Fruit fly (Drosophila melanogaster): ENCODE data around the gene CG12071.

Gene CG12071

dm6 chr3R:30874679-30875078 is 6.1 kb downstream of the CG12071 start:
- TF ChIP-seq CG13424 (tag; optimal IDR thresholded peaks at IDR 0.05) (peak; percentile 1), az2 (GFP tag; optimal IDR thresholded peaks at IDR 0.05) (no peak), CG3065 (GFP tag; optimal IDR thresholded peaks at IDR 0.05) (no peak), oc (tag; optimal IDR thresholded peaks at IDR 0.05) (peak; percentile 57), Six4 (GFP tag; optimal IDR thresholded peaks at IDR 0.05) (no peak), HLH3B (GFP tag; IDR thresholded peaks at IDR 0.05) (peak; percentile 32; the same call in 1 of the 2 replicates), lab (GFP tag; optimal IDR thresholded peaks at IDR 0.05) (peak; percentile 7), croc (GFP tag; conservative IDR thresholded peaks at IDR 0.05) (no peak), CG32772 (GFP tag; IDR thresholded peaks at IDR 0.05) (peak; percentile 21; the same call in 1 of the 2 replicates), CG2678 (tag; optimal IDR thresholded peaks at IDR 0.05) (peak; percentile 16), kah (GFP tag; optimal IDR thresholded peaks at IDR 0.05) (no peak), schlank (tag; optimal IDR thresholded peaks at IDR 0.05) (no peak), sisA (GFP tag; IDR thresholded peaks at IDR 0.05) (0 out of 2 replicates have a peak, but pooled peaks have one; percentile 23), CG8388 (GFP tag; optimal IDR thresholded peaks at IDR 0.05) (peak; percentile 15), CG12942 (GFP tag; optimal IDR thresholded peaks at IDR 0.05) (no peak), Ptx1 (GFP tag; IDR thresholded peaks at IDR 0.05) (peak; percentile 58; the same call in 1 of the 2 replicates), fd3F (GFP tag; optimal IDR thresholded peaks at IDR 0.05) (no peak), pan (optimal IDR thresholded peaks at IDR 0.05) (no peak), pan (GFP tag; optimal IDR thresholded peaks at IDR 0.05 in 1 of 2, IDR thresholded peaks at IDR 0.05 in 1 of 2) (peak in 1 of 2 experiments; percentile 28), ranshi (GFP tag; IDR thresholded peaks at IDR 0.05) (no peak), sens (GFP tag) (peak; percentile 74), Hmr (GFP tag; optimal IDR thresholded peaks at IDR 0.05) (no peak), CG9437 (GFP tag; optimal IDR thresholded peaks at IDR 0.05) (no peak), ara (GFP tag; IDR thresholded peaks at IDR 0.05) (no peak), phol (tag; optimal IDR thresholded peaks at IDR 0.05) (peak; percentile 19), dpn (GFP tag; optimal IDR thresholded peaks at IDR 0.05) (peak in 1 of 2 experiments; percentile 1), Hr51 (GFP tag; optimal IDR thresholded peaks at IDR 0.05) (peak in 1 of 2 experiments; percentile 25), ssp (GFP tag; IDR thresholded peaks at IDR 0.05) (peak; percentile 11; the same call in 1 of the 2 replicates), CG4617 (GFP tag; optimal IDR thresholded peaks at IDR 0.05; ENCODE audit: borderline replicate concordance) (no peak), Dll (GFP tag; IDR thresholded peaks at IDR 0.05; ENCODE audit: partially characterized antibody) (no peak), gsb-n (tag; optimal IDR thresholded peaks at IDR 0.05) (peak; percentile 21), ac (GFP tag; optimal IDR thresholded peaks at IDR 0.05) (no peak), slbo (GFP tag; IDR thresholded peaks at IDR 0.05) (peak; percentile 34; the same call in 1 of the 2 replicates), CG3838 (GFP tag; optimal IDR thresholded peaks at IDR 0.05) (no peak), crc (GFP tag; optimal IDR thresholded peaks at IDR 0.05) (no peak), CG3726 (GFP tag; IDR thresholded peaks at IDR 0.05) (0 out of 3 replicates have a peak, but pooled peaks have one; percentile 28), gfzf (GFP tag; optimal IDR thresholded peaks at IDR 0.05) (no peak), Fer1 (GFP tag; optimal IDR thresholded peaks at IDR 0.05) (no peak), dysf (GFP tag; IDR thresholded peaks at IDR 0.05) (peak; percentile 34; the same call in 1 of the 3 replicates), wek (GFP tag; optimal IDR thresholded peaks at IDR 0.05) (no peak), chinmo (GFP tag; IDR thresholded peaks at IDR 0.05; ENCODE audit: partially characterized antibody) (peak; percentile 41; the same call in 1 of the 4 replicates), CG18619 (GFP tag; optimal IDR thresholded peaks at IDR 0.05) (no peak), CG10147 (GFP tag; optimal IDR thresholded peaks at IDR 0.05) (no peak), ttk (GFP tag; IDR thresholded peaks at IDR 0.05) (no peak), CG17328 (GFP tag; IDR thresholded peaks at IDR 0.05) (0 out of 2 replicates have a peak, but pooled peaks have one; percentile 14), Sox102F (GFP tag; optimal IDR thresholded peaks at IDR 0.05) (peak; percentile 41), CG2889 (GFP tag; IDR thresholded peaks at IDR 0.05) (no peak), chn (GFP tag; optimal IDR thresholded peaks at IDR 0.05) (no peak), zfh2 (GFP tag; optimal IDR thresholded peaks at IDR 0.05) (no peak), CG4328 (GFP tag; optimal IDR thresholded peaks at IDR 0.05) (no peak), en (GFP tag; optimal IDR thresholded peaks at IDR 0.05) (no peak)
